Worm (Caenorhabditis elegans) whole organism, L1 larva: Measurements from ENCODE around the gene lin-8.
"Not testable (repeated sequence)": the region's sequence is repeated elsewhere in the genome, so short reads cannot be mapped to it uniquely, and the experiment has no call there.

Experiments
- C34B4.2 ChIP-seq: sonication (generic microtip); optimal IDR thresholded peaks from 2 replicates; lab custom pipeline; 2017; ENCODE audit warnings: mild to moderate bottlenecking, missing genetic modification characterization, missing compliant biosample characterization
- Y116A8C.19 ChIP-seq: sonication (generic microtip); optimal IDR thresholded peaks from 2 replicates; lab custom pipeline; 2016; ENCODE audit warnings: missing compliant biosample characterization, missing genetic modification characterization, borderline replicate concordance
- aha-1 ChIP-seq: fragments of 150-350 bp; optimal IDR thresholded peaks from 2 replicates; lab custom pipeline; 2014; ENCODE audit warnings: missing biosample characterization, missing genetic modification characterization
- aly-2 ChIP-seq: fragments of 150-350 bp; optimal IDR thresholded peaks from 2 replicates; lab custom pipeline; 2014; ENCODE audit warnings: missing biosample characterization, missing genetic modification characterization
- blmp-1 ChIP-seq: fragments of 150-350 bp; optimal IDR thresholded peaks from 2 replicates; lab custom pipeline; 2014; ENCODE audit warnings: missing biosample characterization, missing genetic modification characterization
- ceh-63 ChIP-seq: fragments of 200-800 bp; sonication (Bioruptor generic); optimal IDR thresholded peaks from 2 replicates; lab custom pipeline; 2018; ENCODE audit warnings: mild to moderate bottlenecking, missing genetic modification characterization, missing compliant biosample characterization
- ceh-82 ChIP-seq, 3 experiments: fragments of 150-350 bp in 1 of 3; sonication (generic microtip) in 2 of 3; optimal IDR thresholded peaks; 2 replicates each; lab custom pipeline; 2014 to 2017; ENCODE audit warnings: missing biosample characterization in 3 of 3, missing genetic modification characterization in 3 of 3
- ces-1 ChIP-seq: fragments of 150-350 bp; optimal IDR thresholded peaks from 2 replicates; lab custom pipeline; 2014; ENCODE audit warnings: missing biosample characterization, missing genetic modification reagents, missing genetic modification characterization
- efl-1 ChIP-seq, 4 experiments: fragments of 150-350 bp; optimal IDR thresholded peaks in 3 of 4; peaks in 1 of 4; 1 replicate in 1 of 4; 2 replicates in 3 of 4; lab custom pipeline; 2014; ENCODE audit warnings: missing biosample characterization in 2 of 4, missing genetic modification characterization in 2 of 4, missing genetic modification reagents in 2 of 4
- elt-2 ChIP-seq: sonication (generic microtip); optimal IDR thresholded peaks from 2 replicates; lab custom pipeline; 2016; ENCODE audit warnings: missing genetic modification characterization, mild to moderate bottlenecking, inconsistent platforms, missing compliant biosample characterization, missing genetic modification reagents
- elt-3 ChIP-seq, 6 experiments: fragments of 150-350 bp in 1 of 6; sonication (generic microtip); optimal IDR thresholded peaks; 2 replicates each; lab custom pipeline; 2017 to 2018; ENCODE audit warnings: missing biosample characterization in 6 of 6, missing genetic modification characterization in 6 of 6, inconsistent platforms in 1 of 6
- ets-5 ChIP-seq: fragments of 200-800 bp; sonication (Bioruptor generic); IDR thresholded peaks from 2 replicates; pipeline ENCODE4 v1.3.6; 2022; ENCODE audit warnings: missing genetic modification characterization, missing compliant biosample characterization
- fkh-10 ChIP-seq: sonication (generic microtip); optimal IDR thresholded peaks from 2 replicates; lab custom pipeline; 2017; ENCODE audit warnings: missing biosample characterization, missing genetic modification reagents, missing genetic modification characterization
- fos-1 ChIP-seq: fragments of 150-350 bp; optimal IDR thresholded peaks from 2 replicates; lab custom pipeline; 2014; ENCODE audit warnings: missing biosample characterization, missing genetic modification characterization
- hlh-17 ChIP-seq: fragments of 200-800 bp; sonication (Bioruptor generic); optimal IDR thresholded peaks from 2 replicates; lab custom pipeline; 2018; ENCODE audit warnings: missing genetic modification characterization, mild to moderate bottlenecking, missing compliant biosample characterization, moderate library complexity, borderline replicate concordance
- hpl-2 ChIP-seq: fragments of 150-350 bp; optimal IDR thresholded peaks from 2 replicates; lab custom pipeline; 2014; ENCODE audit warnings: missing biosample characterization, missing genetic modification reagents, missing genetic modification characterization
- irx-1 ChIP-seq: sonication (generic microtip); optimal IDR thresholded peaks from 2 replicates; lab custom pipeline; 2016; ENCODE audit warnings: missing genetic modification characterization, missing compliant biosample characterization
- isw-1 ChIP-seq: fragments of 200-800 bp; sonication (Bioruptor generic); IDR thresholded peaks from 2 replicates; pipeline ENCODE4 v1.3.6; 2022; ENCODE audit warnings: missing genetic modification characterization, missing compliant biosample characterization
- lin-13 ChIP-seq: fragments of 150-350 bp; optimal IDR thresholded peaks from 2 replicates; lab custom pipeline; 2014; ENCODE audit warnings: missing biosample characterization, missing genetic modification reagents, missing genetic modification characterization
- lin-14 ChIP-seq: fragments of 200-800 bp; sonication (Bioruptor generic); optimal IDR thresholded peaks from 2 replicates; lab custom pipeline; 2018; ENCODE audit warnings: mild to moderate bottlenecking, missing genetic modification characterization, moderate library complexity, missing compliant biosample characterization
- lin-15B ChIP-seq: fragments of 150-350 bp; sonication (generic microtip); optimal IDR thresholded peaks from 3 replicates; lab custom pipeline; 2014; ENCODE audit warnings: missing biosample characterization, missing genetic modification characterization
- lin-39 ChIP-seq: fragments of 150-350 bp; optimal IDR thresholded peaks from 2 replicates; lab custom pipeline; 2014; ENCODE audit warnings: missing biosample characterization, missing genetic modification reagents, missing genetic modification characterization
- lir-3 ChIP-seq: sonication (generic microtip); optimal IDR thresholded peaks from 2 replicates; lab custom pipeline; 2016; ENCODE audit warnings: mild to moderate bottlenecking, missing genetic modification characterization, moderate library complexity, missing compliant biosample characterization; ENCODE audit not compliant: poor library complexity
- lsy-2 ChIP-seq, 2 experiments: fragments of 150-350 bp; optimal IDR thresholded peaks; 2 replicates each; lab custom pipeline; 2014; ENCODE audit warnings: missing biosample characterization in 2 of 2, missing genetic modification characterization in 2 of 2
- mab-9 ChIP-seq: fragments of 200-800 bp; sonication (Bioruptor generic); IDR thresholded peaks from 2 replicates; pipeline ENCODE4 v1.3.6; 2022; ENCODE audit warnings: missing genetic modification reagents, missing genetic modification characterization, missing compliant biosample characterization
- nhr-11 ChIP-seq: fragments of 150-350 bp; optimal IDR thresholded peaks from 2 replicates; lab custom pipeline; 2014; ENCODE audit warnings: missing biosample characterization, missing genetic modification characterization
- nhr-47 ChIP-seq: sonication (generic microtip); optimal IDR thresholded peaks from 2 replicates; lab custom pipeline; 2016; ENCODE audit warnings: mild to moderate bottlenecking, missing genetic modification characterization, moderate library complexity, missing compliant biosample characterization
- nhr-76 ChIP-seq: sonication (generic microtip); optimal IDR thresholded peaks from 2 replicates; lab custom pipeline; 2017; ENCODE audit warnings: missing biosample characterization, missing genetic modification characterization
- nhr-85 ChIP-seq: sonication (generic microtip); peaks from one replicate; lab custom pipeline; 2016; ENCODE audit warnings: missing genetic modification characterization, inconsistent platforms, missing compliant biosample characterization
- nhr-90 ChIP-seq: sonication (generic microtip); optimal IDR thresholded peaks from 2 replicates; lab custom pipeline; 2016; ENCODE audit warnings: mild to moderate bottlenecking, missing genetic modification characterization, missing compliant biosample characterization; ENCODE audit not compliant: poor library complexity
- pag-3 ChIP-seq: sonication (generic microtip); optimal IDR thresholded peaks from 2 replicates; lab custom pipeline; 2017; ENCODE audit warnings: missing genetic modification characterization, mild to moderate bottlenecking, missing compliant biosample characterization, antibody characterized with exemption, borderline replicate concordance; ENCODE audit not compliant: insufficient read depth
- pqm-1 ChIP-seq: sonication (generic microtip); optimal IDR thresholded peaks from 3 replicates; lab custom pipeline; 2017; ENCODE audit warnings: missing biosample characterization, missing genetic modification characterization
- rnt-1 ChIP-seq: sonication (generic microtip); optimal IDR thresholded peaks from 2 replicates; lab custom pipeline; 2016; ENCODE audit warnings: mild to moderate bottlenecking, missing genetic modification characterization, moderate library complexity, missing compliant biosample characterization
- snpc-4 ChIP-seq: fragments of 150-350 bp; optimal IDR thresholded peaks from 2 replicates; lab custom pipeline; 2014; ENCODE audit warnings: missing biosample characterization, missing genetic modification characterization
- sup-37 ChIP-seq: fragments of 200-800 bp; sonication (Bioruptor generic); optimal IDR thresholded peaks from 2 replicates; lab custom pipeline; 2018; ENCODE audit warnings: mild to moderate bottlenecking, missing genetic modification characterization, missing compliant biosample characterization
- swsn-7 ChIP-seq: sonication (generic microtip); optimal IDR thresholded peaks from 2 replicates; lab custom pipeline; 2016; ENCODE audit warnings: missing genetic modification characterization, missing compliant biosample characterization
- tlp-1 ChIP-seq: fragments of 150-350 bp; optimal IDR thresholded peaks from 2 replicates; lab custom pipeline; 2014; ENCODE audit warnings: missing biosample characterization, missing genetic modification characterization
- unc-130 ChIP-seq: fragments of 150-350 bp; optimal IDR thresholded peaks from 2 replicates; lab custom pipeline; 2017; ENCODE audit warnings: missing biosample characterization, missing genetic modification characterization, inconsistent platforms
- unc-30 ChIP-seq: sonication (generic microtip); optimal IDR thresholded peaks from 2 replicates; lab custom pipeline; 2017; ENCODE audit warnings: missing biosample characterization, missing genetic modification characterization
- zag-1 ChIP-seq: fragments of 150-350 bp; optimal IDR thresholded peaks from 2 replicates; lab custom pipeline; 2014; ENCODE audit warnings: missing biosample characterization, missing genetic modification characterization
- zip-4 ChIP-seq: fragments of 200-800 bp; sonication (Bioruptor generic); optimal IDR thresholded peaks from 2 replicates; lab custom pipeline; 2018; ENCODE audit warnings: mild to moderate bottlenecking, missing genetic modification characterization, moderate library complexity, missing compliant biosample characterization

The lin-8 gene

DNA sequence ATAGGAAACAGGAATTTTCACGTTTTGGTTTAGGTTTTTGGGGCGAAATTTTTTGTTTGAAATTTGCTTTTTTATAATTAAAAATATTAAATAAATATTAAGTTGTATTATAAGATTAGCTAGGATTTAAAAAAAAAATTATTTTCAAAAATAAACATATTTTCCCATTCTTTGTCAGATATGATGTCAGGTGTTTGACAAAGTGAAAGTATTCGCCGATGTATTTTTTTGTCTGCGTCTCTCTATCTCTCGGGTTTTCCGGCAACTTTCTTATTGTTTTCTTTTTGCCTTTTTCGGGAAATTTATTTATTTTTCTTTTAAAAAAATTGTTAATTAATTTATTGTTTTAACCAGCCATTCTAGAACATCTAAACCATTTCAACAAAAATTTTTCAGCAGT, 26.2 kb upstream of the lin-8 start:
- TF ChIP-seq nhr-11 (tag; lab: Kevin White, UChicago) (no peak), lin-14 (peak; percentile 29), pqm-1 (tag; lab: Kevin White, UChicago) (no peak), swsn-7 (tag; lab: Kevin White, UChicago) (no peak), aha-1 (tag; lab: Kevin White, UChicago) (no peak), blmp-1 (tag; lab: Kevin White, UChicago) (peak; percentile 91), nhr-85 (tag; lab: Kevin White, UChicago) (peak; percentile 57), ces-1 (no peak), hpl-2 (no peak), Y116A8C.19 (no peak)

DNA sequence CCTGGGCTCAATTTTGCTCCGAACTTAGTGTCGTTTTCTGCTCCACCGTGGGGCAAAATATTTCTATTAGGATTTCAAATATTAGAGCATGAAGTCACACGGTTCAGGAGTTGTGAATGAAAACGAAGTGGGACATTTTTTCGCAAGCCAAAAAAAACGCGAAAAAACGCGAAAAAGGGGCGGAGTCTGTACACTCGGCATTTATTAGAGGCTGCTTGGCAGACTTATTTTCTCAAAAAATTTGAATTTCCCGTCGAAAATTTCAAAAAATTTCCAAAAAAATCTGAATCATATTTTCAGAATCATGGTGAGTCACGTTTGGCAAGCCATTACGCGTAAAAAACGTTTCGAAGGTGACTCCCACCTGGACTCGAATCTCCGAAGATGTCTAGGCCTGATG, 24.1 kb upstream of the lin-8 start, which contains the start of gene B0454.6:
B0454.6 (plus strand) TSS at position 301 of the 400 bp plus-strand sequence.
- TF ChIP-seq lsy-2 (tag; optimal IDR thresholded peaks at IDR 0.05; lab: Kevin White, UChicago); elt-2 (tag; lab: Kevin White, UChicago); nhr-90 (tag; lab: Kevin White, UChicago): not testable (repeated sequence)

DNA sequence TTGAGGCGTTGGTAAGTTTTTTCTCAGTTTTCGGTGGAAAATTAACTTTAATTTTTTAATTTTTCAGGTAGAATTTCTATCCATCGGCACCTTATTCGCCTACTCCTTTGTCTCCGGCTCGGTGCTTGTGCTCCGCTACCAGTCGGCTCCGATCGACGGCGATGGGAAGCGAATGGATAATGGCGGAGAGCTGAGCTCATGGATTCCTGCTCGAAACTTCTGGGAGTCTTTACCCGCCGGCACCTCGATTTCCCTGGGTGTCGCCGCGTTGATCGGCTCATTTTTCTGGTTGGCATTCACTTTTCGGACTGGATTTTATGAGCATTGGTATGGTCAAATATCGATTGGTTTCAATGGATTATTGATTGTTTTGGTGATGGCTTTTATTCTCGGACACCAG, 21.7 kb upstream of the lin-8 start:
- TF ChIP-seq nhr-76 (no peak), lin-39 (tag; lab: Kevin White, UChicago) (no peak), lir-3 (no peak), elt-3 (tag; optimal IDR thresholded peaks at IDR 0.05; lab: Kevin White, UChicago) (no peak), mab-9 (GFP tag; lab: Robert Waterston, UW) (no peak), ceh-82 (tag; optimal IDR thresholded peaks at IDR 0.05; lab: Kevin White, UChicago) (no peak), unc-30 (tag; lab: Kevin White, UChicago) (no peak)
- TF ChIP-seq, all 84 proteins: peak for 0

DNA sequence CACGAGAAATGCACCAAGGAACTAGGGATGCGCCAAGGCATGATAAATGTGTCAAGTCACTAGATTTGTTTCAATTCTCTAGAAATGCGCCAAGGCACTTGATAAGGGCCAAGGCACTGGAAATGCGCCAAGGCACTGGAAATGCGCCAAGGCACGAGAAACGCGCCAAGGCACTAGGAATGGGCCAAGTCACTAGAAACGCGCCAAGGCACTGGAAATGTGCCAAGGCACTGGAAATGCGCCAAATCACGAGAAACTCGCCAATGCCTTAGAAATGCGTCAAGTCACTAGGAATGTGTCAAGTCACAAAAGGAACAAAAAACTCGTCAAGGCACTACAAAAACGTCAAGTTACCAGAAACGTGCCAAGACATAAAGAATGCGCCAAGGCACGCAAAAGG, 20.3 kb upstream of the lin-8 start:
- TF ChIP-seq unc-130 (tag; lab: Kevin White, UChicago) (no peak), zag-1 (tag; lab: Kevin White, UChicago) (no peak), Y116A8C.19 (no peak), blmp-1 (tag; lab: Kevin White, UChicago) (no peak), snpc-4 (no peak), efl-1 (optimal IDR thresholded peaks at IDR 0.05; lab: Kevin White, UChicago) (no peak), efl-1 (GFP tag; optimal IDR thresholded peaks at IDR 0.05 in 1 of 2; lab: Kevin White, UChicago) (peak in 1 of 2 experiments; percentile 92), nhr-47 (tag; lab: Kevin White, UChicago) (no peak), lin-15B (tag; lab: Kevin White, UChicago) (no peak), nhr-11 (tag; lab: Kevin White, UChicago) (no peak), fos-1 (tag; lab: Kevin White, UChicago) (no peak), aly-2 (tag; lab: Kevin White, UChicago) (no peak), zip-4 (no peak), nhr-85 (tag; lab: Kevin White, UChicago) (peak; percentile 43)

DNA sequence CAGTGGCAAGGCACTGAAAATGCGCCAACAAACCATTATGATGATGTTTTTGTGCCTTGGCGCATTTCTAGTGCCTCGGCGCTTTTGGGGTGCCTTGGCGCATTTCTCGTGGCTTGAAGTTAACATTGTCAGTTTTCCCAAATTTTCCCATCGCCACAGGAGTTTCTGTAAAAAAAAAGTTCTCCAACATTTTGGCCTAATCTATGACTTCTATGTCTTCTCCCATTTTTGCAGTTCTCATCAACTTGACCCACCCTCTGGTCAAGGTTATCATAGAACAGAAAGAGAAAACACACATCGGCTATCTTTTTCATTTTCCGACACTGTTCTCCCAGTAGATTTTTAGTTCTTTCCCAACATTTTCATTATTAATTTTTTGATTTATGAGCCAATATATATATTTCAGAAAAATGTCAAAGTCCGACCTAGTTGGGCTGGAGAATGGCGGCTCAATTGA, 18.1 kb upstream of the lin-8 start, which contains the start of the genes B0454.26 and B0454.5:
B0454.26 (minus strand) TSS at position 101 of the 457 bp plus-strand sequence.
B0454.5 (plus strand) TSS at position 407 of the 457 bp plus-strand sequence.
- TF ChIP-seq blmp-1 (tag; lab: Kevin White, UChicago) (peak; percentile 58), pqm-1 (tag; lab: Kevin White, UChicago) (no peak), hlh-17 (GFP tag; lab: Kevin White, UChicago) (no peak), efl-1 (optimal IDR thresholded peaks at IDR 0.05; lab: Kevin White, UChicago) (no peak), efl-1 (GFP tag; optimal IDR thresholded peaks at IDR 0.05 in 1 of 2; lab: Kevin White, UChicago) (peak in 1 of 2 experiments; percentile 2)

DNA sequence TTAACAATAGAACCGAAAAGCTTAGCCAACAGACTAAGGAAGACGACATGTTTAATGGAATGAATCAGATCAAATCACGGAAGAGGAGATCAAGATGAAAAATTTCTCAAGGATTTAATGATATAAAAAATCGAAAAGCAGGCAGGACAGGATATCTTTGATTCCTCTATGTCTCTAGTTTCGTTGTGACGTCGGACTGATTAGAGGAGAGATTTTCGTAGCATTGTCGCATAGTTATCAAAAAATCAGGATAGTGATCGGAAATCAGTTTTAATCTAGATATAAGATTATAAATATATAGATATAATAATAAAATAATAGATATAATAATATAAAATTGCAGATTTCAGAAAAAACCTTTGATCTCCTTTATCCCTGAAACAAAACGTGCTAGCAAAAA, 13.3 kb upstream of the lin-8 start, which contains the start of gene B0454.8:
B0454.8 (minus strand) TSS at position 101 of the 400 bp plus-strand sequence.
- TF ChIP-seq irx-1 (tag; lab: Kevin White, UChicago): no peak
- TF ChIP-seq lin-13 (GFP tag; lab: Kevin White, UChicago): no peak
- TF ChIP-seq rnt-1 (tag; lab: Kevin White, UChicago): no peak
- no peak for TF ChIP-seq fkh-10 (GFP tag; lab: Kevin White, UChicago)
- TF ChIP-seq sup-37 (GFP tag; lab: Kevin White, UChicago): no peak
- no peak for TF ChIP-seq C34B4.2
- no peak for TF ChIP-seq pag-3
- no peak for TF ChIP-seq ceh-82 (tag; optimal IDR thresholded peaks at IDR 0.05; lab: Kevin White, UChicago)
- TF ChIP-seq fos-1 (tag; lab: Kevin White, UChicago): no peak
- no peak for TF ChIP-seq tlp-1 (tag; lab: Kevin White, UChicago)
- no peak for TF ChIP-seq unc-130 (tag; lab: Kevin White, UChicago)
- TF ChIP-seq ets-5 (GFP tag; lab: Robert Waterston, UW): no peak
- no peak for TF ChIP-seq ceh-63 (GFP tag; lab: Kevin White, UChicago)
- no peak for TF ChIP-seq hpl-2
- no peak for TF ChIP-seq isw-1 (GFP tag; lab: Robert Waterston, UW)
- no peak for TF ChIP-seq lin-39 (tag; lab: Kevin White, UChicago)
